Fruit fly (Drosophila melanogaster) whole organism, embryonic: Measurements from ENCODE around the gene CG13385.
A peak's percentile ranks its signal among the peaks of the same experiment; 100 is the strongest.

Source experiments
- Bteb2 ChIP-seq: fragments of 200-800 bp; sonication (Bioruptor generic); optimal IDR thresholded peaks from 2 replicates; lab custom pipeline; 2016; ENCODE audit warnings: missing biosample characterization, missing genetic modification characterization
- CG11560 ChIP-seq: fragments of 200-800 bp; sonication (Bioruptor generic); IDR thresholded peaks from 3 replicates; pipeline ENCODE4 v1.3.6; 2022; ENCODE audit warnings: missing biosample characterization, missing genetic modification characterization
- CG12104 ChIP-seq: fragments of 200-800 bp; sonication (Bioruptor generic); optimal IDR thresholded peaks from 3 replicates; lab custom pipeline; 2016; ENCODE audit warnings: missing biosample characterization, missing genetic modification characterization
- CG13123 ChIP-seq: fragments of 200-800 bp; sonication (Bioruptor generic); optimal IDR thresholded peaks from 2 replicates; lab custom pipeline; 2016; ENCODE audit warnings: missing biosample characterization, missing genetic modification characterization
- CG14860 ChIP-seq: fragments of 200-800 bp; sonication (Bioruptor generic); IDR thresholded peaks from 3 replicates; pipeline ENCODE4 v1.3.6; 2022; ENCODE audit warnings: missing biosample characterization, missing genetic modification characterization; ENCODE audit not compliant: partially characterized antibody
- CG1647 ChIP-seq: fragments of 200-800 bp; sonication (Bioruptor generic); optimal IDR thresholded peaks from 3 replicates; lab custom pipeline; 2016; ENCODE audit warnings: missing biosample characterization, missing genetic modification characterization
- CG2199 ChIP-seq: fragments of 200-800 bp; sonication (Bioruptor generic); IDR thresholded peaks from 3 replicates; pipeline ENCODE4 v1.3.6; 2022; ENCODE audit warnings: missing biosample characterization, missing genetic modification characterization
- CG2678 ChIP-seq: fragments of 200-800 bp; sonication (Bioruptor generic); optimal IDR thresholded peaks from 3 replicates; lab custom pipeline; 2019; ENCODE audit warnings: missing biosample characterization, mild to moderate bottlenecking, missing genetic modification characterization, moderate library complexity
- CG32532 ChIP-seq: fragments of 200-800 bp; sonication (Bioruptor generic); IDR thresholded peaks from 2 replicates; pipeline ENCODE4 v1.3.6; 2022; ENCODE audit warnings: missing biosample characterization, missing genetic modification characterization
- CG4707 ChIP-seq: fragments of 200-800 bp; sonication (Bioruptor generic); optimal IDR thresholded peaks from 2 replicates; lab custom pipeline; 2018; ENCODE audit warnings: missing biosample characterization, mild to moderate bottlenecking, missing genetic modification characterization, moderate library complexity
- CG5180 ChIP-seq: fragments of 200-800 bp; sonication (Bioruptor generic); optimal IDR thresholded peaks from 3 replicates; lab custom pipeline; 2017; ENCODE audit warnings: missing biosample characterization, missing genetic modification characterization, mild to moderate bottlenecking, moderate library complexity, missing genetic modification reagents
- CG7987 ChIP-seq: fragments of 200-800 bp; sonication (Bioruptor generic); optimal IDR thresholded peaks from 2 replicates; lab custom pipeline; 2018; ENCODE audit warnings: missing biosample characterization, mild to moderate bottlenecking, missing genetic modification characterization, moderate library complexity
- CG8359 ChIP-seq: fragments of 200-800 bp; sonication (Bioruptor generic); optimal IDR thresholded peaks from 2 replicates; lab custom pipeline; 2017; ENCODE audit warnings: missing biosample characterization, mild to moderate bottlenecking, missing genetic modification characterization, borderline replicate concordance
- Dbx ChIP-seq: fragments of 200-800 bp; sonication (Bioruptor generic); IDR thresholded peaks from 3 replicates; pipeline ENCODE4 v1.3.6; 2022; ENCODE audit warnings: missing biosample characterization, missing genetic modification characterization
- Drgx ChIP-seq: fragments of 200-800 bp; sonication (Bioruptor generic); IDR thresholded peaks from 2 replicates; pipeline ENCODE4 v1.3.6; 2022; ENCODE audit warnings: missing biosample characterization, missing genetic modification characterization
- Hey ChIP-seq: fragments of 200-800 bp; sonication (Bioruptor generic); optimal IDR thresholded peaks from 3 replicates; lab custom pipeline; 2018; ENCODE audit warnings: missing biosample characterization, mild to moderate bottlenecking, missing genetic modification characterization
- HmgD ChIP-seq: fragments of 200-800 bp; sonication (Bioruptor generic); optimal IDR thresholded peaks from 3 replicates; lab custom pipeline; 2016; ENCODE audit warnings: missing biosample characterization, missing genetic modification characterization
- Hmr ChIP-seq: fragments of 200-800 bp; sonication (Bioruptor generic); optimal IDR thresholded peaks from 3 replicates; lab custom pipeline; 2017; ENCODE audit warnings: mild to moderate bottlenecking, missing biosample characterization, missing genetic modification reagents, missing genetic modification characterization
- Hr3 ChIP-seq: fragments of 200-800 bp; sonication (Bioruptor generic); optimal IDR thresholded peaks from 3 replicates; lab custom pipeline; 2016; ENCODE audit warnings: missing biosample characterization, missing genetic modification characterization
- Med ChIP-seq: fragments of 200-800 bp; sonication (Bioruptor generic); peaks from one replicate; lab custom pipeline; 2016; ENCODE audit warnings: missing biosample characterization, missing genetic modification characterization, mild to moderate bottlenecking, inconsistent platforms, moderate library complexity
- Opbp ChIP-seq: fragments of 200-800 bp; sonication (Bioruptor generic); IDR thresholded peaks from 3 replicates; pipeline ENCODE4 v1.3.6; 2022; ENCODE audit warnings: missing biosample characterization, missing genetic modification characterization; ENCODE audit not compliant: partially characterized antibody
- Pdp1 ChIP-seq, 2 experiments: fragments of 200-800 bp; sonication (Bioruptor generic); optimal IDR thresholded peaks; 3 replicates each; lab custom pipeline; 2016; ENCODE audit warnings: missing biosample characterization in 2 of 2, missing genetic modification characterization in 2 of 2, mild to moderate bottlenecking in 1 of 2, moderate library complexity in 1 of 2
- Trl ChIP-seq, 3 experiments: fragments of >200 bp in 2 of 3; fragments of 200-800 bp in 1 of 3; sonication (Bioruptor generic) in 1 of 3; optimal IDR thresholded peaks; 2 replicates in 1 of 3; 3 replicates in 2 of 3; lab custom pipeline; 2016 to 2017; ENCODE audit warnings: missing biosample characterization in 1 of 3, missing genetic modification characterization in 1 of 3
- abd-A ChIP-seq: fragments of 200-800 bp; sonication (Bioruptor generic); optimal IDR thresholded peaks from 3 replicates; lab custom pipeline; 2019; ENCODE audit warnings: missing biosample characterization, mild to moderate bottlenecking, missing genetic modification characterization, moderate library complexity
- ara ChIP-seq: fragments of 200-800 bp; sonication (Bioruptor generic); IDR thresholded peaks from 2 replicates; pipeline ENCODE4 v1.3.6; 2022; ENCODE audit warnings: missing biosample characterization, missing genetic modification characterization
- ase ChIP-seq: fragments of 200-800 bp; sonication (Bioruptor generic); IDR thresholded peaks from 3 replicates; pipeline ENCODE4 v1.3.6; 2022; ENCODE audit warnings: missing biosample characterization, missing genetic modification characterization
- bbx ChIP-seq: fragments of 200-800 bp; sonication (Bioruptor generic); IDR thresholded peaks from 2 replicates; pipeline ENCODE4 v1.3.6; 2022; ENCODE audit warnings: missing biosample characterization, missing genetic modification characterization; ENCODE audit not compliant: partially characterized antibody
- cg ChIP-seq: fragments of 200-800 bp; sonication (Bioruptor generic); optimal IDR thresholded peaks from 3 replicates; lab custom pipeline; 2019; ENCODE audit warnings: missing biosample characterization, mild to moderate bottlenecking, missing genetic modification characterization, moderate library complexity
- danr ChIP-seq: fragments of 200-800 bp; sonication (Bioruptor generic); IDR thresholded peaks from 2 replicates; pipeline ENCODE4 v1.3.6; 2022; ENCODE audit warnings: missing biosample characterization, missing genetic modification characterization
- eve ChIP-seq, 2 experiments: fragments of >200 bp; optimal IDR thresholded peaks; 2 replicates each; lab custom pipeline; 2017; ENCODE audit warnings: missing biosample characterization in 2 of 2, missing genetic modification characterization in 2 of 2
- gcm ChIP-seq: fragments of 200-800 bp; sonication (Bioruptor generic); optimal IDR thresholded peaks from 2 replicates; lab custom pipeline; 2019; ENCODE audit warnings: missing biosample characterization, mild to moderate bottlenecking, missing genetic modification characterization, moderate library complexity
- knrl ChIP-seq: fragments of 200-800 bp; sonication (Bioruptor generic); IDR thresholded peaks from 3 replicates; pipeline ENCODE4 v1.3.6; 2022; ENCODE audit warnings: missing biosample characterization, missing genetic modification characterization; ENCODE audit not compliant: partially characterized antibody
- nom ChIP-seq: fragments of 200-800 bp; sonication (Bioruptor generic); optimal IDR thresholded peaks from 2 replicates; lab custom pipeline; 2017; ENCODE audit warnings: missing biosample characterization, missing genetic modification characterization, mild to moderate bottlenecking, moderate library complexity, missing genetic modification reagents
- onecut ChIP-seq: fragments of 200-800 bp; sonication (Bioruptor generic); IDR thresholded peaks from 2 replicates; pipeline ENCODE4 v1.3.6; 2022; ENCODE audit warnings: missing biosample characterization, missing genetic modification characterization
- org-1 ChIP-seq: fragments of 200-800 bp; sonication (Bioruptor generic); optimal IDR thresholded peaks from 2 replicates; lab custom pipeline; 2017; ENCODE audit warnings: missing biosample characterization, missing genetic modification characterization
- pan ChIP-seq, 4 experiments: fragments of >200 bp in 3 of 4; fragments of 200-800 bp in 1 of 4; sonication (Bioruptor generic) in 1 of 4; optimal IDR thresholded peaks in 3 of 4; IDR thresholded peaks in 1 of 4; 2 replicates each; pipeline versions ENCODE4 v1.3.6 to Lab custom; 2017 to 2022; ENCODE audit warnings: missing biosample characterization in 2 of 4, missing genetic modification characterization in 2 of 4, mixed read lengths in 1 of 4
- prd ChIP-seq, 3 experiments: fragments of >200 bp in 2 of 3; fragments of 200-800 bp in 1 of 3; sonication (Bioruptor generic) in 1 of 3; optimal IDR thresholded peaks in 2 of 3; IDR thresholded peaks in 1 of 3; 2 replicates in 2 of 3; 3 replicates in 1 of 3; pipeline versions ENCODE4 v1.3.6 to Lab custom; 2017 to 2022; ENCODE audit warnings: missing biosample characterization in 1 of 3, missing genetic modification characterization in 1 of 3
- sc ChIP-seq, 3 experiments: fragments of >200 bp in 2 of 3; fragments of 200-800 bp in 1 of 3; sonication (Bioruptor generic) in 1 of 3; optimal IDR thresholded peaks; 2 replicates in 2 of 3; 3 replicates in 1 of 3; lab custom pipeline; 2017; ENCODE audit warnings: mild to moderate bottlenecking in 1 of 3, missing biosample characterization in 1 of 3, missing genetic modification characterization in 1 of 3, missing genetic modification reagents in 1 of 3
- sd ChIP-seq: fragments of 200-800 bp; sonication (Bioruptor generic); optimal IDR thresholded peaks from 3 replicates; lab custom pipeline; 2018; ENCODE audit warnings: missing biosample characterization, mild to moderate bottlenecking, missing genetic modification characterization, moderate library complexity
- slou ChIP-seq: fragments of 200-800 bp; sonication (Bioruptor generic); optimal IDR thresholded peaks from 3 replicates; lab custom pipeline; 2016; ENCODE audit warnings: missing biosample characterization, missing genetic modification characterization
- twi ChIP-seq: fragments of 200-800 bp; optimal IDR thresholded peaks from 2 replicates; lab custom pipeline; 2019; ENCODE audit warnings: missing biosample characterization, mild to moderate bottlenecking, missing genetic modification characterization, moderate library complexity
- unc-4 ChIP-seq: fragments of 200-800 bp; sonication (Bioruptor generic); IDR thresholded peaks from 2 replicates; pipeline ENCODE4 v1.3.6; 2022; ENCODE audit warnings: missing biosample characterization, missing genetic modification characterization; ENCODE audit not compliant: partially characterized antibody
- z ChIP-seq: fragments of 200-800 bp; sonication (Bioruptor generic); IDR thresholded peaks from 3 replicates; pipeline ENCODE4 v1.3.6; 2022; ENCODE audit warnings: missing biosample characterization, missing genetic modification characterization

Gene CG13385

dm6 chr2L:8416350-8417046 lies 20.0 kb downstream of the CG13385 start (continued):
- TF ChIP-seq pan (optimal IDR thresholded peaks at IDR 0.05; lab: Kevin White, UChicago) = no peak
- peak in 1 of 2 experiments; percentile 25 for TF ChIP-seq pan (GFP tag; optimal IDR thresholded peaks at IDR 0.05 in 1 of 2, IDR thresholded peaks at IDR 0.05 in 1 of 2)
- TF ChIP-seq CG11560 (tag; lab: Robert Waterston, UW) = no peak
- TF ChIP-seq Hr3 (GFP tag; lab: Kevin White, UChicago) = no peak
- TF ChIP-seq cg = peak; percentile 68
- TF ChIP-seq Opbp = peak; percentile 11; the same call in 1 of the 3 replicates
- TF ChIP-seq HmgD (GFP tag; lab: Kevin White, UChicago) = peak; percentile 57
- TF ChIP-seq CG7987 (GFP tag; lab: Kevin White, UChicago) = no peak
- no peak for TF ChIP-seq CG8359 (GFP tag; lab: Kevin White, UChicago)
- no peak for TF ChIP-seq danr
- TF ChIP-seq CG12104 = no peak

- no peak for TF ChIP-seq CG14860 (GFP tag; lab: Robert Waterston, UW)
- no peak for TF ChIP-seq Hey (tag; lab: Kevin White, UChicago)
- TF ChIP-seq Hmr (GFP tag; lab: Kevin White, UChicago) = no peak
- no peak for TF ChIP-seq gcm (GFP tag; lab: Kevin White, UChicago)
- TF ChIP-seq Pdp1 (GFP tag; optimal IDR thresholded peaks at IDR 0.05; lab: Kevin White, UChicago) = no peak
- no peak for TF ChIP-seq knrl
- TF ChIP-seq CG2199 = 0 out of 3 replicates have a peak, but pooled peaks have one; percentile 8
Observed at dm6 chr2L:8417562-8417961, 21.1 kb downstream of the CG13385 start.

- TF ChIP-seq CG1647 (GFP tag; lab: Kevin White, UChicago) (no peak), ase (no peak), CG32532 (no peak), CG2678 (no peak), twi (tag; lab: Kevin White, UChicago) (peak; percentile 88), onecut (GFP tag; lab: Robert Waterston, UW) (no peak), sc (optimal IDR thresholded peaks at IDR 0.05; lab: Kevin White, UChicago) (no peak), sc (GFP tag; optimal IDR thresholded peaks at IDR 0.05; lab: Kevin White, UChicago) (no peak), unc-4 (no peak), eve (GFP tag; optimal IDR thresholded peaks at IDR 0.05; lab: Kevin White, UChicago) (no peak), Drgx (GFP tag; lab: Robert Waterston, UW) (0 out of 2 replicates have a peak, but pooled peaks have one; percentile 24), Trl (optimal IDR thresholded peaks at IDR 0.05; lab: Kevin White, UChicago) (no peak), Trl (GFP tag; optimal IDR thresholded peaks at IDR 0.05; lab: Kevin White, UChicago) (no peak), Med (GFP tag; lab: Kevin White, UChicago) (peak; percentile 65), prd (optimal IDR thresholded peaks at IDR 0.05; lab: Kevin White, UChicago) (no peak), prd (GFP tag; IDR thresholded peaks at IDR 0.05; lab: Robert Waterston, UW) (no peak), ara (GFP tag; lab: Robert Waterston, UW) (no peak), org-1 (GFP tag; lab: Kevin White, UChicago) (no peak), Dbx (GFP tag; lab: Robert Waterston, UW) (no peak), slou (GFP tag; lab: Kevin White, UChicago) (no peak), abd-A (tag; lab: Kevin White, UChicago) (peak; percentile 33), nom (peak; percentile 83), sd (tag; lab: Kevin White, UChicago) (peak; percentile 85), CG13123 (GFP tag; lab: Kevin White, UChicago) (no peak), CG5180 (GFP tag; lab: Kevin White, UChicago) (peak; percentile 51), z (GFP tag; lab: Robert Waterston, UW) (peak; percentile 82), bbx (GFP tag; lab: Robert Waterston, UW) (no peak), Bteb2 (GFP tag; lab: Kevin White, UChicago) (no peak), CG4707 (no peak)
Observed at dm6 chr2L:8418113-8418885, 21.9 kb downstream of the CG13385 start.
